Fruit fly (Drosophila melanogaster) whole organism, embryonic: ENCODE results near the gene waw.
A peak's percentile ranks its signal among the peaks of the same experiment; 100 is the strongest.

ENCODE experiments used
- Abd-B ChIP-seq: fragments of 200-800 bp; sonication (Bioruptor generic); optimal IDR thresholded peaks from 2 replicates; lab custom pipeline; 2018; ENCODE audit warnings: missing biosample characterization, mild to moderate bottlenecking, missing genetic modification characterization, moderate library complexity
- Ada2b ChIP-seq: fragments of 200-800 bp; sonication (Bioruptor generic); IDR thresholded peaks from 2 replicates; pipeline ENCODE4 v1.3.6; 2022; ENCODE audit warnings: missing biosample characterization, missing genetic modification characterization
- Awh ChIP-seq: fragments of 200-800 bp; sonication (Bioruptor generic); IDR thresholded peaks from 2 replicates; pipeline ENCODE4, ENCODE4 v1.3.6; 2022; ENCODE audit warnings: missing biosample characterization, missing genetic modification characterization
- CG10543 ChIP-seq: fragments of 200-800 bp; sonication (Bioruptor generic); optimal IDR thresholded peaks from 3 replicates; lab custom pipeline; 2017; ENCODE audit warnings: missing biosample characterization, mild to moderate bottlenecking, missing genetic modification characterization, moderate library complexity
- CG10654 ChIP-seq: fragments of 200-800 bp; sonication (Bioruptor generic); optimal IDR thresholded peaks from 2 replicates; lab custom pipeline; 2016; ENCODE audit warnings: missing biosample characterization, missing genetic modification characterization
- CG10979 ChIP-seq: fragments of 200-800 bp; sonication (Bioruptor generic); optimal IDR thresholded peaks from 2 replicates; lab custom pipeline; 2018; ENCODE audit warnings: missing biosample characterization, mild to moderate bottlenecking, missing genetic modification characterization, moderate library complexity
- CG11456 ChIP-seq: fragments of 200-800 bp; sonication (Bioruptor generic); IDR thresholded peaks from 3 replicates; pipeline ENCODE4 v1.3.6; 2022; ENCODE audit warnings: missing biosample characterization, missing genetic modification characterization
- CG14710 ChIP-seq: fragments of 200-800 bp; sonication (Bioruptor generic); optimal IDR thresholded peaks from 3 replicates; lab custom pipeline; 2019; ENCODE audit warnings: missing biosample characterization, mild to moderate bottlenecking, missing genetic modification characterization, moderate library complexity
- CG1529 ChIP-seq: fragments of 200-800 bp; sonication (Bioruptor generic); optimal IDR thresholded peaks from 3 replicates; lab custom pipeline; 2018; ENCODE audit warnings: missing biosample characterization, missing genetic modification characterization
- CG16863 ChIP-seq: fragments of 200-800 bp; sonication (Bioruptor generic); optimal IDR thresholded peaks from 3 replicates; lab custom pipeline; 2016; ENCODE audit warnings: missing biosample characterization, missing genetic modification characterization
- CG17328 ChIP-seq: fragments of 200-800 bp; sonication (Bioruptor generic); IDR thresholded peaks from 2 replicates; pipeline ENCODE4 v1.3.6; 2022; ENCODE audit warnings: missing biosample characterization, missing genetic modification characterization
- CG18262 ChIP-seq: fragments of 200-800 bp; optimal IDR thresholded peaks from 3 replicates; lab custom pipeline; 2019; ENCODE audit warnings: missing biosample characterization, mild to moderate bottlenecking, missing genetic modification characterization, moderate library complexity
- CG18619 ChIP-seq: fragments of 200-800 bp; sonication (Bioruptor generic); optimal IDR thresholded peaks from 3 replicates; lab custom pipeline; 2017; ENCODE audit warnings: missing biosample characterization, mild to moderate bottlenecking, missing genetic modification characterization
- CG30431 ChIP-seq: fragments of 200-800 bp; sonication (Bioruptor generic); optimal IDR thresholded peaks from 2 replicates; lab custom pipeline; 2017; ENCODE audit warnings: missing biosample characterization, missing genetic modification characterization
- CG32767 ChIP-seq: fragments of 200-800 bp; sonication (Bioruptor generic); IDR thresholded peaks from 2 replicates; pipeline ENCODE4 v1.3.6; 2022; ENCODE audit warnings: missing biosample characterization, missing genetic modification characterization
- CG3726 ChIP-seq: fragments of 200-800 bp; sonication (Bioruptor generic); IDR thresholded peaks from 3 replicates; pipeline ENCODE4, ENCODE4 v1.3.6; 2022; ENCODE audit warnings: missing biosample characterization, missing genetic modification characterization
- CG4282 ChIP-seq: fragments of 200-800 bp; sonication (Bioruptor generic); optimal IDR thresholded peaks from 2 replicates; lab custom pipeline; 2016; ENCODE audit warnings: missing biosample characterization, missing genetic modification characterization
- CG43689 ChIP-seq: fragments of 200-800 bp; sonication (Bioruptor generic); IDR thresholded peaks from 2 replicates; pipeline ENCODE4 v1.3.6; 2022; ENCODE audit warnings: missing biosample characterization, missing genetic modification characterization
- CG4854 ChIP-seq: fragments of 200-800 bp; sonication (Bioruptor generic); optimal IDR thresholded peaks from 2 replicates; lab custom pipeline; 2016; ENCODE audit warnings: missing biosample characterization, missing genetic modification characterization, inconsistent platforms
- CG6272 ChIP-seq: fragments of 200-800 bp; sonication (Bioruptor generic); IDR thresholded peaks from 2 replicates; pipeline ENCODE4 v1.3.6; 2022; ENCODE audit warnings: missing biosample characterization, missing genetic modification characterization
- CG7556 ChIP-seq: fragments of 200-800 bp; sonication (Bioruptor generic); optimal IDR thresholded peaks from 2 replicates; lab custom pipeline; 2017; ENCODE audit warnings: missing biosample characterization, mild to moderate bottlenecking, missing genetic modification characterization
- CG8290 ChIP-seq, 3 experiments: fragments of 200-800 bp; sonication (Bioruptor generic); optimal IDR thresholded peaks; 2 replicates each; lab custom pipeline; 2016 to 2019; ENCODE audit warnings: missing biosample characterization in 3 of 3, missing genetic modification characterization in 3 of 3, mild to moderate bottlenecking in 2 of 3, moderate library complexity in 1 of 3
- CG8359 ChIP-seq: fragments of 200-800 bp; sonication (Bioruptor generic); optimal IDR thresholded peaks from 2 replicates; lab custom pipeline; 2017; ENCODE audit warnings: missing biosample characterization, mild to moderate bottlenecking, missing genetic modification characterization, borderline replicate concordance
- CTCF ChIP-seq: fragments of 200-800 bp; sonication (Bioruptor generic); optimal IDR thresholded peaks from 2 replicates; lab custom pipeline; 2017; ENCODE audit warnings: missing biosample characterization, mild to moderate bottlenecking, missing genetic modification characterization, moderate library complexity
- E2f2 ChIP-seq: fragments of 200-800 bp; sonication (Bioruptor generic); IDR thresholded peaks from 2 replicates; pipeline ENCODE4 v1.3.6; 2022; ENCODE audit warnings: missing biosample characterization, missing genetic modification characterization
- HLHmδ ChIP-seq: fragments of 200-800 bp; sonication (Bioruptor generic); optimal IDR thresholded peaks from 2 replicates; lab custom pipeline; 2018; ENCODE audit warnings: missing biosample characterization, mild to moderate bottlenecking, missing genetic modification characterization, moderate library complexity
- Hr78 ChIP-seq, 2 experiments: fragments of 200-800 bp in 1 of 2; fragments of >200 bp in 1 of 2; sonication (Bioruptor generic) in 1 of 2; optimal IDR thresholded peaks; 2 replicates each; lab custom pipeline; 2017 to 2019; ENCODE audit warnings: missing biosample characterization in 2 of 2, missing genetic modification characterization in 2 of 2, mild to moderate bottlenecking in 1 of 2, moderate library complexity in 1 of 2
- Max ChIP-seq: fragments of 200-800 bp; sonication (Bioruptor generic); optimal IDR thresholded peaks from 2 replicates; lab custom pipeline; 2016; ENCODE audit warnings: missing biosample characterization, mild to moderate bottlenecking, missing genetic modification characterization
- Optix ChIP-seq: fragments of 200-800 bp; sonication (Bioruptor generic); IDR thresholded peaks from 3 replicates; pipeline ENCODE4 v1.3.6; 2022; ENCODE audit warnings: missing biosample characterization, missing genetic modification characterization
- Rx ChIP-seq: fragments of 200-800 bp; sonication (Bioruptor generic); IDR thresholded peaks from 2 replicates; pipeline ENCODE4 v1.3.6; 2022; ENCODE audit warnings: missing biosample characterization, missing genetic modification characterization
- Sry-β ChIP-seq: fragments of 200-800 bp; sonication (Bioruptor generic); optimal IDR thresholded peaks from 2 replicates; lab custom pipeline; 2018; ENCODE audit warnings: missing biosample characterization, mild to moderate bottlenecking, missing genetic modification characterization, moderate library complexity
- ash1 ChIP-seq: fragments of 200-800 bp; sonication (Bioruptor generic); optimal IDR thresholded peaks from 2 replicates; lab custom pipeline; 2018; ENCODE audit warnings: missing biosample characterization, mild to moderate bottlenecking, missing genetic modification characterization
- bcd ChIP-seq: fragments of 200-800 bp; sonication (Bioruptor generic); optimal IDR thresholded peaks from 2 replicates; lab custom pipeline; 2017; ENCODE audit warnings: missing biosample characterization, mild to moderate bottlenecking, missing genetic modification characterization
- crc ChIP-seq: fragments of 200-800 bp; sonication (Bioruptor generic); optimal IDR thresholded peaks from 2 replicates; lab custom pipeline; 2016; ENCODE audit warnings: missing biosample characterization, missing genetic modification characterization
- dm ChIP-seq: fragments of 200-800 bp; sonication (Bioruptor generic); optimal IDR thresholded peaks from 3 replicates; lab custom pipeline; 2016; ENCODE audit warnings: missing biosample characterization, missing genetic modification characterization
- dpn ChIP-seq, 2 experiments: fragments of 200-800 bp; sonication (Bioruptor generic); optimal IDR thresholded peaks; 3 replicates each; lab custom pipeline; 2016; ENCODE audit warnings: missing biosample characterization in 2 of 2, missing genetic modification characterization in 2 of 2
- gcm2 ChIP-seq: fragments of 200-800 bp; sonication (Bioruptor generic); optimal IDR thresholded peaks from 2 replicates; lab custom pipeline; 2016; ENCODE audit warnings: missing biosample characterization, missing genetic modification characterization
- h ChIP-seq: fragments of >200 bp; optimal IDR thresholded peaks from 2 replicates; lab custom pipeline; 2017
- jigr1 ChIP-seq: fragments of 200-800 bp; sonication (Bioruptor generic); IDR thresholded peaks from 3 replicates; pipeline ENCODE4 v1.3.6; 2022; ENCODE audit warnings: missing biosample characterization, missing genetic modification characterization
- klu ChIP-seq: fragments of 200-800 bp; sonication (Bioruptor generic); IDR thresholded peaks from 2 replicates; pipeline ENCODE4 v1.3.6; 2022; ENCODE audit warnings: missing biosample characterization, missing genetic modification characterization
- mirr ChIP-seq: fragments of 200-800 bp; sonication (Bioruptor generic); optimal IDR thresholded peaks from 3 replicates; lab custom pipeline; 2018; ENCODE audit warnings: missing biosample characterization, mild to moderate bottlenecking, missing genetic modification characterization
- mld ChIP-seq: fragments of 200-800 bp; sonication (Bioruptor generic); IDR thresholded peaks from 3 replicates; pipeline ENCODE4 v1.3.6; 2022; ENCODE audit warnings: missing biosample characterization, missing genetic modification characterization; ENCODE audit not compliant: partially characterized antibody
- pb ChIP-seq: fragments of 200-800 bp; sonication (Bioruptor generic); optimal IDR thresholded peaks from 3 replicates; lab custom pipeline; 2016; ENCODE audit warnings: missing biosample characterization, missing genetic modification characterization
- pho ChIP-seq: fragments of 200-800 bp; sonication (Bioruptor generic); optimal IDR thresholded peaks from 2 replicates; lab custom pipeline; 2016; ENCODE audit warnings: missing biosample characterization, missing genetic modification characterization
- rib ChIP-seq: fragments of 200-800 bp; sonication (Bioruptor generic); IDR thresholded peaks from 2 replicates; pipeline ENCODE4 v1.3.6; 2022; ENCODE audit warnings: missing biosample characterization, missing genetic modification characterization
- run ChIP-seq: fragments of 200-800 bp; sonication (Bioruptor generic); optimal IDR thresholded peaks from 3 replicates; lab custom pipeline; 2018; ENCODE audit warnings: missing biosample characterization, mild to moderate bottlenecking, missing genetic modification characterization
- schlank ChIP-seq: fragments of 200-800 bp; sonication (Bioruptor generic); optimal IDR thresholded peaks from 2 replicates; lab custom pipeline; 2018; ENCODE audit warnings: missing biosample characterization, mild to moderate bottlenecking, missing genetic modification characterization
- sima ChIP-seq: fragments of 200-800 bp; sonication (Bioruptor generic); optimal IDR thresholded peaks from 2 replicates; lab custom pipeline; 2016; ENCODE audit warnings: missing biosample characterization, missing genetic modification characterization
- sob ChIP-seq: fragments of 200-800 bp; sonication (Bioruptor generic); IDR thresholded peaks from 2 replicates; pipeline ENCODE4 v1.3.6; 2022; ENCODE audit warnings: missing biosample characterization, missing genetic modification characterization
- trh ChIP-seq: fragments of 200-800 bp; sonication (Bioruptor generic); optimal IDR thresholded peaks from 2 replicates; lab custom pipeline; 2016; ENCODE audit warnings: missing biosample characterization, missing genetic modification characterization
- wdn ChIP-seq: fragments of 200-800 bp; sonication (Bioruptor generic); IDR thresholded peaks from 2 replicates; pipeline ENCODE4 v1.3.6; 2022; ENCODE audit warnings: missing biosample characterization, missing genetic modification characterization
- z ChIP-seq: fragments of 200-800 bp; sonication (Bioruptor generic); IDR thresholded peaks from 3 replicates; pipeline ENCODE4 v1.3.6; 2022; ENCODE audit warnings: missing biosample characterization, missing genetic modification characterization

Gene waw

dm6 chrX:21345036-21345500 is 17.8 kb upstream of the waw start, which contains the start of gene dod (continued):
- no peak for TF ChIP-seq CG1529 (GFP tag; lab: Kevin White, UChicago)
- peak; percentile 63 for TF ChIP-seq pho
- TF ChIP-seq run (tag; lab: Kevin White, UChicago), result peak; percentile 29
- TF ChIP-seq CG18262 (tag; lab: Kevin White, UChicago), result peak; percentile 54
- TF ChIP-seq CG4282 (GFP tag; lab: Kevin White, UChicago), result no peak
- no peak for TF ChIP-seq Rx (GFP tag; lab: Robert Waterston, UW)
- no peak for TF ChIP-seq CG10543 (GFP tag; lab: Kevin White, UChicago)
- no peak for TF ChIP-seq CG8290 (GFP tag; optimal IDR thresholded peaks at IDR 0.05; lab: Kevin White, UChicago)
- peak in 1 of 2 experiments; percentile 91 for TF ChIP-seq CG8290 (tag; optimal IDR thresholded peaks at IDR 0.05; lab: Kevin White, UChicago)
- TF ChIP-seq klu (GFP tag; lab: Robert Waterston, UW), result no peak
- TF ChIP-seq crc (GFP tag; lab: Kevin White, UChicago), result no peak
- peak; percentile 11 for TF ChIP-seq CG10979 (tag; lab: Kevin White, UChicago)
- peak; percentile 58 for TF ChIP-seq Max (GFP tag; lab: Kevin White, UChicago)
- no peak for TF ChIP-seq Sry-β
- TF ChIP-seq CG4854 (GFP tag; lab: Kevin White, UChicago), result no peak
- TF ChIP-seq schlank (tag; lab: Kevin White, UChicago), result no peak
- TF ChIP-seq CG18619 (GFP tag; lab: Kevin White, UChicago), result peak; percentile 29
- TF ChIP-seq Hr78 (GFP tag; optimal IDR thresholded peaks at IDR 0.05; lab: Kevin White, UChicago), result no peak
- TF ChIP-seq CG17328, result peak; percentile 64
- peak; percentile 80 for TF ChIP-seq dm (GFP tag; lab: Kevin White, UChicago)
- TF ChIP-seq sima, result no peak
- no peak for TF ChIP-seq jigr1 (GFP tag; lab: Robert Waterston, UW)
- no peak for TF ChIP-seq CG8359 (GFP tag; lab: Kevin White, UChicago)
- TF ChIP-seq mld, result peak; percentile 69; the same call in 1 of the 3 replicates
- no peak for TF ChIP-seq pb (GFP tag; lab: Kevin White, UChicago)
- peak; percentile 63; the same call in 1 of the 3 replicates for TF ChIP-seq CG11456 (GFP tag; lab: Robert Waterston, UW)
- no peak for TF ChIP-seq gcm2 (GFP tag; lab: Kevin White, UChicago)
- peak; percentile 59; the same call in 1 of the 2 replicates for TF ChIP-seq rib
- no peak for TF ChIP-seq Awh
- TF ChIP-seq CG6272, result peak; percentile 45; the same call in 1 of the 2 replicates
- peak; percentile 94 for TF ChIP-seq HLHmδ (GFP tag; lab: Kevin White, UChicago)
- TF ChIP-seq trh (GFP tag; lab: Kevin White, UChicago), result no peak
- TF ChIP-seq CTCF (GFP tag; lab: Kevin White, UChicago), result peak; percentile 60
- no peak for TF ChIP-seq wdn (GFP tag; lab: Robert Waterston, UW)
- TF ChIP-seq CG32767 (GFP tag; lab: Robert Waterston, UW), result peak; percentile 56
- TF ChIP-seq Ada2b (GFP tag; lab: Robert Waterston, UW), result no peak; the same call in 1 of the 2 replicates
- TF ChIP-seq CG14710 (tag; lab: Kevin White, UChicago), result peak; percentile 79
- no peak for TF ChIP-seq h (lab: Kevin White, UChicago)
- TF ChIP-seq sob (GFP tag; lab: Robert Waterston, UW), result peak; percentile 67
- TF ChIP-seq ash1 (GFP tag; lab: Kevin White, UChicago), result no peak
- TF ChIP-seq CG7556 (GFP tag; lab: Kevin White, UChicago), result peak; percentile 37
- no peak for TF ChIP-seq mirr (GFP tag; lab: Kevin White, UChicago)
- TF ChIP-seq CG10654 (GFP tag; lab: Kevin White, UChicago), result no peak
- TF ChIP-seq CG3726, result no peak
- peak; percentile 54 for TF ChIP-seq E2f2 (GFP tag; lab: Robert Waterston, UW)
- peak; percentile 39 for TF ChIP-seq bcd
- peak; percentile 44 to 52 for TF ChIP-seq dpn (GFP tag; optimal IDR thresholded peaks at IDR 0.05; lab: Kevin White, UChicago)
- no peak for TF ChIP-seq Abd-B (GFP tag; lab: Kevin White, UChicago)
- no peak for TF ChIP-seq CG30431 (GFP tag; lab: Kevin White, UChicago)
- peak; percentile 14 for TF ChIP-seq CG16863 (GFP tag; lab: Kevin White, UChicago)
- TF ChIP-seq Optix (GFP tag; lab: Robert Waterston, UW), result no peak
- no peak for TF ChIP-seq CG43689 (GFP tag; lab: Robert Waterston, UW)
- TF ChIP-seq z, result no peak
